Worm (Caenorhabditis elegans) whole organism, midembryonic: Measurements from ENCODE around the gene ztf-31.

ENCODE experiments used
- T22C8.4 ChIP-seq: fragments of 200-800 bp; sonication (Bioruptor generic); IDR thresholded peaks from 2 replicates; pipeline ENCODE4 v1.3.6; 2022; ENCODE audit warnings: missing genetic modification characterization, missing compliant biosample characterization
- cog-1 ChIP-seq: sonication (generic microtip); optimal IDR thresholded peaks from 2 replicates; lab custom pipeline; 2016; ENCODE audit warnings: missing genetic modification characterization, missing compliant biosample characterization
- flt-1 ChIP-seq: fragments of 200-800 bp; sonication (Bioruptor generic); IDR thresholded peaks from 2 replicates; pipeline ENCODE4 v1.3.6; 2022; ENCODE audit warnings: missing genetic modification characterization, missing compliant biosample characterization
- klf-2 ChIP-seq: fragments of 200-800 bp; sonication (Bioruptor generic); conservative IDR thresholded peaks from 2 replicates; pipeline ENCODE4 v1.3.6; 2022; ENCODE audit warnings: missing genetic modification reagents, missing genetic modification characterization, missing compliant biosample characterization
- med-1 ChIP-seq: sonication (generic microtip); optimal IDR thresholded peaks from 2 replicates; lab custom pipeline; 2017; ENCODE audit warnings: missing genetic modification characterization, mild to moderate bottlenecking, missing compliant biosample characterization, antibody characterized with exemption, missing genetic modification reagents; ENCODE audit not compliant: insufficient read depth
- ref-1 ChIP-seq: fragments of 200-800 bp; sonication (Bioruptor generic); conservative IDR thresholded peaks from 2 replicates; pipeline ENCODE4 v1.3.6; 2022; ENCODE audit warnings: missing genetic modification reagents, missing genetic modification characterization, missing compliant biosample characterization
- tab-1 ChIP-seq: fragments of 200-800 bp; sonication (Bioruptor generic); IDR thresholded peaks from 2 replicates; pipeline ENCODE4 v1.3.6; 2022; ENCODE audit warnings: missing genetic modification characterization, missing compliant biosample characterization
- ztf-23 ChIP-seq: fragments of 200-800 bp; sonication (Bioruptor generic); IDR thresholded peaks from 2 replicates; pipeline ENCODE4 v1.3.6; 2022; ENCODE audit warnings: missing genetic modification reagents, missing genetic modification characterization, missing compliant biosample characterization
- ztf-29 ChIP-seq: fragments of 200-800 bp; sonication (Bioruptor generic); IDR thresholded peaks from 2 replicates; pipeline ENCODE4 v1.3.6; 2022; ENCODE audit warnings: missing genetic modification reagents, missing genetic modification characterization, missing compliant biosample characterization

The ztf-31 gene

DNA sequence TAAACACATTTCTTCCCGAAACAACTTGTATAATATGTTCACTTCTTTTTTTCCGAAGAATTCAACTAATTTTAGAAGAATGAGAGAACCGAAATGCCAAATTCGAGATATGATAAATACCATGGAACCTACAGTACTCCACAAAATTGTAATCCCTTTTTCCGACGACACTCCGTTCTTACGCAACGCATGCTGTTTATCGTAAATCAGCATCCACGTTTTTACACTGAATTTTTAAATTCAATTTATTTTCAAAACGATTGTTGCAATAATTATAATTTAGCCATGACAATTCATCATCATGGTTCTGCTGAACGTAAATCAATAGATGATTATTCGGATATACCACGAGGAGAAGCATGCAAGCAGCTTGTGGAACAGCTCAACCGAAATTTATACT lies 40.0 kb downstream of the ztf-31 start, which contains the start of gene B0361.3:
TSS of gene B0361.3 (plus strand) at position 284 of the 400 bp plus-strand sequence.
- no peak for TF ChIP-seq tab-1 (GFP tag; lab: Robert Waterston, UW)
- no peak for TF ChIP-seq ref-1
- TF ChIP-seq flt-1 (GFP tag; lab: Robert Waterston, UW) = no peak
- TF ChIP-seq med-1 (GFP tag; lab: Kevin White, UChicago) = no peak
- TF ChIP-seq klf-2 (GFP tag; lab: Robert Waterston, UW) = no peak
- TF ChIP-seq T22C8.4 = no peak
- TF ChIP-seq cog-1 (tag; lab: Kevin White, UChicago) = no peak
- no peak for TF ChIP-seq ztf-23
- TF ChIP-seq ztf-29 (GFP tag; lab: Robert Waterston, UW) = no peak

DNA sequence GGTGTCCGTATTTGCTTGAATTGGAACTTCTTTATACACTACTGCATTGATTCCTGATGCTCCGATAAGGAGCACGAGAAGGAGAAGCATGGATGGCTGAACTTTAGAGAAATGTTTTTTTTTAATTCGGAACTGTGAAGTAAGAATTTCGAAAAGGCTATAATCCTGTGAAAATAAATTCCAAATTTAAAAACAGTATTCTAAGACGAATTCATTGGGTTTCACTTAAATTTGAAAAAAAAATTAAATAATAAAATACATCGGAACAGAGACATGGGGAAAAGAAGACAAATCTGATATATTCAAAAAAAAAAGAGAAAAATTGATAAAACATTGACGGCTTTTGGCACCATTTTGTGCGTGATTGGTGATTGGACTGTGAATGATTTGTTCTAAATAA lies 44.6 kb downstream of the ztf-31 start, which contains the start of gene pho-5:
TSS of gene pho-5 (minus strand) at position 101 of the 400 bp plus-strand sequence.
- no peak for TF ChIP-seq ztf-29 (GFP tag; lab: Robert Waterston, UW)
- no peak for TF ChIP-seq cog-1 (tag; lab: Kevin White, UChicago)
- no peak for TF ChIP-seq med-1 (GFP tag; lab: Kevin White, UChicago)
- TF ChIP-seq T22C8.4 = no peak
- no peak for TF ChIP-seq flt-1 (GFP tag; lab: Robert Waterston, UW)
- TF ChIP-seq tab-1 (GFP tag; lab: Robert Waterston, UW) = no peak
- no peak for TF ChIP-seq ref-1

- TF ChIP-seq flt-1 (GFP tag; lab: Robert Waterston, UW) (no peak), tab-1 (GFP tag; lab: Robert Waterston, UW) (no peak), ztf-23 (no peak), ztf-29 (GFP tag; lab: Robert Waterston, UW) (no peak), T22C8.4 (no peak), ref-1 (no peak), cog-1 (tag; lab: Kevin White, UChicago) (no peak), klf-2 (GFP tag; lab: Robert Waterston, UW) (no peak), med-1 (GFP tag; lab: Kevin White, UChicago) (no peak)
Measured at ce11 chrIII:7287503-7287902, 46.3 kb downstream of the ztf-31 start, which contains the start of gene ykt-6. ykt-6 (minus strand) TSS chrIII:7287603.

ce11 chrIII:7290462-7290861 lies 49.3 kb downstream of the ztf-31 start, which contains the start of gene algn-11:
algn-11 (minus strand) TSS chrIII:7290562.
- TF ChIP-seq med-1 (GFP tag; lab: Kevin White, UChicago) (no peak), T22C8.4 (no peak), ref-1 (no peak), tab-1 (GFP tag; lab: Robert Waterston, UW) (no peak), ztf-29 (GFP tag; lab: Robert Waterston, UW) (no peak), cog-1 (tag; lab: Kevin White, UChicago) (no peak), ztf-23 (no peak)

ce11 chrIII:7291216-7291615 lies 50.1 kb downstream of the ztf-31 start:
- TF ChIP-seq med-1 (GFP tag; lab: Kevin White, UChicago) = no peak
- no peak for TF ChIP-seq flt-1 (GFP tag; lab: Robert Waterston, UW)
- TF ChIP-seq ref-1 = no peak
- no peak for TF ChIP-seq cog-1 (tag; lab: Kevin White, UChicago)
- TF ChIP-seq ztf-29 (GFP tag; lab: Robert Waterston, UW) = no peak
- TF ChIP-seq T22C8.4 = no peak
- no peak for TF ChIP-seq ztf-23
- TF ChIP-seq klf-2 (GFP tag; lab: Robert Waterston, UW) = no peak
- TF ChIP-seq tab-1 (GFP tag; lab: Robert Waterston, UW) = no peak
